Worm (Caenorhabditis elegans): Measurements from ENCODE around the gene pef-1.

ce11 chrIII:880840-881239, 45.3 kb downstream of the pef-1 start:
- TF ChIP-seq C38D4.7 (GFP tag; optimal IDR thresholded peaks at IDR 0.05) = no peak
- TF ChIP-seq eyg-1 (tag; optimal IDR thresholded peaks at IDR 0.05) = no peak
- TF ChIP-seq K02D7.2 (tag; optimal IDR thresholded peaks at IDR 0.05) = no peak
- no peak for TF ChIP-seq rnt-1 (tag; optimal IDR thresholded peaks at IDR 0.05)
- TF ChIP-seq ceh-19 (GFP tag; optimal IDR thresholded peaks at IDR 0.05) = no peak

Data from whole organism, late embryonic.